Worm (Caenorhabditis elegans) whole organism, midembryonic: ENCODE data around the gene srh-42.

Experiments
- T22C8.4 ChIP-seq: fragments of 200-800 bp; sonication (Bioruptor generic); IDR thresholded peaks from 2 replicates; pipeline ENCODE4 v1.3.6; 2022; ENCODE audit warnings: missing genetic modification characterization, missing compliant biosample characterization
- cog-1 ChIP-seq: sonication (generic microtip); optimal IDR thresholded peaks from 2 replicates; lab custom pipeline; 2016; ENCODE audit warnings: missing genetic modification characterization, missing compliant biosample characterization
- flt-1 ChIP-seq: fragments of 200-800 bp; sonication (Bioruptor generic); IDR thresholded peaks from 2 replicates; pipeline ENCODE4 v1.3.6; 2022; ENCODE audit warnings: missing genetic modification characterization, missing compliant biosample characterization
- ztf-23 ChIP-seq: fragments of 200-800 bp; sonication (Bioruptor generic); IDR thresholded peaks from 2 replicates; pipeline ENCODE4 v1.3.6; 2022; ENCODE audit warnings: missing genetic modification reagents, missing genetic modification characterization, missing compliant biosample characterization
- ztf-29 ChIP-seq: fragments of 200-800 bp; sonication (Bioruptor generic); IDR thresholded peaks from 2 replicates; pipeline ENCODE4 v1.3.6; 2022; ENCODE audit warnings: missing genetic modification reagents, missing genetic modification characterization, missing compliant biosample characterization

- TF ChIP-seq ztf-23 (GFP tag; lab: Robert Waterston, UW) (no peak), flt-1 (GFP tag; lab: Robert Waterston, UW) (no peak), ztf-29 (GFP tag; lab: Robert Waterston, UW) (no peak), cog-1 (tag; lab: Kevin White, UChicago) (no peak), T22C8.4 (GFP tag; lab: Robert Waterston, UW) (no peak)
Measured at ce11 chrII:14276409-14276808, 12.5 kb downstream of the srh-42 start, which contains the start of gene Y54G11A.3.
